Worm (Caenorhabditis elegans) whole organism, L2 larva: ENCODE results near the gene gur-4.

Experiments
- C34F6.9 ChIP-seq: fragments of 150-350 bp; optimal IDR thresholded peaks from 2 replicates; lab custom pipeline; 2014; ENCODE audit warnings: missing biosample characterization, missing genetic modification characterization
- F13H6.1 ChIP-seq: sonication (generic microtip); optimal IDR thresholded peaks from 2 replicates; lab custom pipeline; 2016; ENCODE audit warnings: missing genetic modification characterization, missing compliant biosample characterization
- R02D3.7 ChIP-seq: fragments of 150-350 bp; optimal IDR thresholded peaks from 2 replicates; lab custom pipeline; 2014; ENCODE audit warnings: missing biosample characterization, missing genetic modification characterization
- Y55F3AM.14 ChIP-seq: fragments of 200-800 bp; sonication (Bioruptor generic); optimal IDR thresholded peaks from 2 replicates; lab custom pipeline; 2018; ENCODE audit warnings: mild to moderate bottlenecking, missing genetic modification characterization, missing compliant biosample characterization
- ZK546.5 ChIP-seq: sonication (generic microtip); optimal IDR thresholded peaks from 2 replicates; lab custom pipeline; 2017; ENCODE audit warnings: missing biosample characterization, missing genetic modification characterization
- alr-1 ChIP-seq: fragments of 150-350 bp; optimal IDR thresholded peaks from 2 replicates; lab custom pipeline; 2014; ENCODE audit warnings: missing biosample characterization, missing genetic modification characterization
- aly-2 ChIP-seq: fragments of 150-350 bp; optimal IDR thresholded peaks from 2 replicates; lab custom pipeline; 2014; ENCODE audit warnings: missing biosample characterization, missing genetic modification characterization
- ama-1 ChIP-seq: fragments of 150-350 bp; optimal IDR thresholded peaks from 2 replicates; lab custom pipeline; 2018; ENCODE audit warnings: inconsistent platforms
- blmp-1 ChIP-seq: sonication (generic microtip); optimal IDR thresholded peaks from 2 replicates; lab custom pipeline; 2017; ENCODE audit warnings: missing genetic modification characterization, mild to moderate bottlenecking, missing compliant biosample characterization, antibody characterized with exemption, moderate library complexity; ENCODE audit not compliant: insufficient read depth
- ceh-16 ChIP-seq: fragments of 150-350 bp; optimal IDR thresholded peaks from 2 replicates; lab custom pipeline; 2014; ENCODE audit warnings: missing biosample characterization, missing genetic modification characterization
- ceh-82 ChIP-seq: fragments of 150-350 bp; optimal IDR thresholded peaks from 2 replicates; lab custom pipeline; 2014; ENCODE audit warnings: missing biosample characterization, missing genetic modification characterization
- crh-2 ChIP-seq: sonication (generic microtip); optimal IDR thresholded peaks from 2 replicates; lab custom pipeline; 2017; ENCODE audit warnings: missing biosample characterization, missing genetic modification characterization
- dmd-4 ChIP-seq: sonication (generic microtip); optimal IDR thresholded peaks from 2 replicates; lab custom pipeline; 2017; ENCODE audit warnings: missing biosample characterization, missing genetic modification characterization
- egl-27 ChIP-seq: sonication (generic microtip); optimal IDR thresholded peaks from 3 replicates; lab custom pipeline; 2017; ENCODE audit warnings: missing biosample characterization, missing genetic modification reagents, missing genetic modification characterization
- elt-1 ChIP-seq: fragments of 150-350 bp; optimal IDR thresholded peaks from 2 replicates; lab custom pipeline; 2014; ENCODE audit warnings: missing biosample characterization, missing genetic modification characterization
- elt-3 ChIP-seq: sonication (generic microtip); optimal IDR thresholded peaks from 2 replicates; lab custom pipeline; 2017; ENCODE audit warnings: missing biosample characterization, missing genetic modification characterization
- fos-1 ChIP-seq: fragments of 150-350 bp; optimal IDR thresholded peaks from 2 replicates; lab custom pipeline; 2014; ENCODE audit warnings: missing biosample characterization, missing genetic modification characterization
- gmeb-1 ChIP-seq: fragments of 150-350 bp; optimal IDR thresholded peaks from 2 replicates; lab custom pipeline; 2014; ENCODE audit warnings: missing biosample characterization, missing genetic modification characterization
- lin-11 ChIP-seq: fragments of 150-350 bp; sonication (generic microtip); optimal IDR thresholded peaks from 2 replicates; lab custom pipeline; 2014; ENCODE audit warnings: missing biosample characterization, missing genetic modification characterization, inconsistent platforms, mixed read lengths
- lin-13 ChIP-seq: fragments of 150-350 bp; optimal IDR thresholded peaks from 2 replicates; lab custom pipeline; 2014; ENCODE audit warnings: missing biosample characterization, missing genetic modification reagents, missing genetic modification characterization
- lin-39 ChIP-seq: fragments of 150-350 bp; optimal IDR thresholded peaks from 2 replicates; lab custom pipeline; 2014; ENCODE audit warnings: missing biosample characterization, missing genetic modification reagents, missing genetic modification characterization
- lsy-2 ChIP-seq, 2 experiments: fragments of 150-350 bp in 1 of 2; sonication (generic microtip) in 1 of 2; optimal IDR thresholded peaks; 2 replicates each; lab custom pipeline; 2014 to 2017; ENCODE audit warnings: missing biosample characterization in 2 of 2, missing genetic modification characterization in 2 of 2
- mab-5 ChIP-seq: fragments of 150-350 bp; optimal IDR thresholded peaks from 2 replicates; lab custom pipeline; 2014; ENCODE audit warnings: missing biosample characterization, missing genetic modification characterization
- mbf-1 ChIP-seq: sonication (generic microtip); optimal IDR thresholded peaks from 2 replicates; lab custom pipeline; 2017; ENCODE audit warnings: missing biosample characterization, missing genetic modification characterization
- mdl-1 ChIP-seq, 2 experiments: fragments of 150-350 bp in 1 of 2; sonication (generic microtip) in 1 of 2; optimal IDR thresholded peaks; 2 replicates each; lab custom pipeline; 2017; ENCODE audit warnings: missing biosample characterization in 2 of 2, missing genetic modification characterization in 2 of 2
- nhr-10 ChIP-seq: sonication (generic microtip); optimal IDR thresholded peaks from 2 replicates; lab custom pipeline; 2017; ENCODE audit warnings: missing biosample characterization, missing genetic modification characterization
- nhr-11 ChIP-seq: fragments of 150-350 bp; optimal IDR thresholded peaks from 2 replicates; lab custom pipeline; 2014; ENCODE audit warnings: missing biosample characterization, missing genetic modification characterization
- nhr-12 ChIP-seq: fragments of 150-350 bp; optimal IDR thresholded peaks from 2 replicates; lab custom pipeline; 2014; ENCODE audit warnings: missing biosample characterization, missing genetic modification characterization
- nhr-129 ChIP-seq: fragments of 150-350 bp; optimal IDR thresholded peaks from 2 replicates; lab custom pipeline; 2014; ENCODE audit warnings: missing biosample characterization, missing genetic modification characterization
- nhr-21 ChIP-seq: fragments of 150-350 bp; optimal IDR thresholded peaks from 2 replicates; lab custom pipeline; 2014; ENCODE audit warnings: missing biosample characterization, missing genetic modification characterization
- nhr-23 ChIP-seq: fragments of 150-350 bp; optimal IDR thresholded peaks from 2 replicates; lab custom pipeline; 2014; ENCODE audit warnings: missing biosample characterization, missing genetic modification reagents, missing genetic modification characterization
- nhr-237 ChIP-seq: fragments of 150-350 bp; optimal IDR thresholded peaks from 2 replicates; lab custom pipeline; 2014; ENCODE audit warnings: missing biosample characterization, missing genetic modification characterization
- nhr-25 ChIP-seq: fragments of 150-350 bp; sonication (generic microtip); optimal IDR thresholded peaks from 3 replicates; lab custom pipeline; 2014; ENCODE audit warnings: missing biosample characterization, missing genetic modification characterization
- nhr-6 ChIP-seq: fragments of 150-350 bp; optimal IDR thresholded peaks from 2 replicates; lab custom pipeline; 2014; ENCODE audit warnings: missing biosample characterization, missing genetic modification characterization
- nhr-77 ChIP-seq: fragments of 150-350 bp; optimal IDR thresholded peaks from 2 replicates; lab custom pipeline; 2014; ENCODE audit warnings: missing biosample characterization, missing genetic modification characterization
- peb-1 ChIP-seq: fragments of 150-350 bp; optimal IDR thresholded peaks from 2 replicates; lab custom pipeline; 2014; ENCODE audit warnings: missing biosample characterization, missing genetic modification characterization
- sem-4 ChIP-seq: fragments of 150-350 bp; optimal IDR thresholded peaks from 2 replicates; lab custom pipeline; 2014; ENCODE audit warnings: missing biosample characterization, missing genetic modification reagents, missing genetic modification characterization
- skn-1 ChIP-seq: sonication (generic microtip); optimal IDR thresholded peaks from 2 replicates; lab custom pipeline; 2017; ENCODE audit warnings: missing biosample characterization, missing genetic modification characterization
- sma-3 ChIP-seq: sonication (generic microtip); optimal IDR thresholded peaks from 2 replicates; lab custom pipeline; 2016; ENCODE audit warnings: missing genetic modification reagents, missing genetic modification characterization, missing compliant biosample characterization
- sma-9 ChIP-seq, 2 experiments: fragments of 150-350 bp in 1 of 2; sonication (generic microtip) in 1 of 2; optimal IDR thresholded peaks; 2 replicates each; lab custom pipeline; 2014 to 2016; ENCODE audit warnings: missing genetic modification characterization in 2 of 2, mild to moderate bottlenecking in 1 of 2, missing biosample characterization in 1 of 2, missing compliant biosample characterization in 1 of 2, missing genetic modification reagents in 1 of 2, moderate library complexity in 1 of 2
- snpc-4 ChIP-seq: fragments of 150-350 bp; optimal IDR thresholded peaks from 2 replicates; lab custom pipeline; 2014; ENCODE audit warnings: missing biosample characterization, missing genetic modification characterization
- unc-39 ChIP-seq: fragments of 150-350 bp; optimal IDR thresholded peaks from 2 replicates; lab custom pipeline; 2014; ENCODE audit warnings: missing biosample characterization, missing genetic modification characterization
- unc-55 ChIP-seq: fragments of 150-350 bp; sonication (generic microtip); optimal IDR thresholded peaks from 3 replicates; lab custom pipeline; 2014; ENCODE audit warnings: missing biosample characterization, missing genetic modification reagents, missing genetic modification characterization
- unc-62 ChIP-seq: fragments of 150-350 bp; optimal IDR thresholded peaks from 2 replicates; lab custom pipeline; 2014; ENCODE audit warnings: missing biosample characterization, missing genetic modification reagents, missing genetic modification characterization
- zag-1 ChIP-seq: fragments of 150-350 bp; optimal IDR thresholded peaks from 2 replicates; lab custom pipeline; 2014; ENCODE audit warnings: missing biosample characterization, missing genetic modification characterization
- ztf-1 ChIP-seq: fragments of 200-800 bp; sonication (Bioruptor generic); conservative IDR thresholded peaks from 2 replicates; pipeline ENCODE4 v1.3.6; 2022; ENCODE audit warnings: missing genetic modification characterization, missing compliant biosample characterization
- ztf-11 ChIP-seq: sonication (generic microtip); optimal IDR thresholded peaks from 2 replicates; lab custom pipeline; 2017; ENCODE audit warnings: missing biosample characterization, missing genetic modification characterization
- ztf-4 ChIP-seq: fragments of 150-350 bp; optimal IDR thresholded peaks from 2 replicates; lab custom pipeline; 2014; ENCODE audit warnings: missing biosample characterization, missing genetic modification characterization

Gene gur-4

ce11 chrII:14150031-14150430 lies 45.5 kb downstream of the gur-4 start, which contains the start of gene W03H9.1:
TSS of gene W03H9.1 (minus strand) at chrII:14150131.
- TF ChIP-seq dmd-4 (tag; lab: Kevin White, UChicago) (no peak), unc-55 (no peak), nhr-77 (tag; lab: Kevin White, UChicago) (no peak), R02D3.7 (tag; lab: Kevin White, UChicago) (no peak), nhr-10 (tag; lab: Kevin White, UChicago) (no peak), C34F6.9 (no peak), lsy-2 (tag; optimal IDR thresholded peaks at IDR 0.05; lab: Kevin White, UChicago) (no peak), mab-5 (tag; lab: Kevin White, UChicago) (no peak), crh-2 (tag; lab: Kevin White, UChicago) (no peak), elt-1 (no peak), nhr-25 (tag; lab: Kevin White, UChicago) (no peak)

- TF ChIP-seq gmeb-1 (tag; lab: Kevin White, UChicago) (no peak), aly-2 (tag; lab: Kevin White, UChicago) (no peak), unc-39 (tag; lab: Kevin White, UChicago) (no peak), nhr-21 (no peak), ceh-16 (tag; lab: Kevin White, UChicago) (no peak), nhr-237 (tag; lab: Kevin White, UChicago) (no peak)
These were observed 47.7 kb downstream of the gur-4 start for ce11 chrII:14152274-14152673.

ce11 chrII:14154357-14154756 lies 49.8 kb downstream of the gur-4 start, which contains the start of gene Y48B6A.1:
TSS of gene Y48B6A.1 (minus strand) at chrII:14154373.
- TF ChIP-seq dmd-4 (tag; lab: Kevin White, UChicago) (no peak), alr-1 (tag; lab: Kevin White, UChicago) (no peak), egl-27 (peak; percentile 66), crh-2 (tag; lab: Kevin White, UChicago) (peak; percentile 97), nhr-21 (peak; percentile 90), ztf-4 (tag; lab: Kevin White, UChicago) (peak; percentile 71), F13H6.1 (tag; lab: Kevin White, UChicago) (peak; percentile 87), zag-1 (tag; lab: Kevin White, UChicago) (peak; percentile 77), mbf-1 (no peak), ztf-11 (tag; lab: Kevin White, UChicago) (peak; percentile 8), sem-4 (tag; lab: Kevin White, UChicago) (peak; percentile 79), lsy-2 (tag; optimal IDR thresholded peaks at IDR 0.05; lab: Kevin White, UChicago) (peak; percentile 94 to 99), lin-13 (peak; percentile 96), unc-39 (tag; lab: Kevin White, UChicago) (no peak), lin-39 (tag; lab: Kevin White, UChicago) (no peak), blmp-1 (tag; lab: Kevin White, UChicago) (peak; percentile 87), elt-1 (no peak), lin-11 (tag; lab: Kevin White, UChicago) (peak; percentile 90), fos-1 (tag; lab: Kevin White, UChicago) (peak; percentile 95), skn-1 (tag; lab: Kevin White, UChicago) (peak; percentile 42), mdl-1 (tag; optimal IDR thresholded peaks at IDR 0.05; lab: Kevin White, UChicago) (peak; percentile 14 to 26), C34F6.9 (peak; percentile 99), elt-3 (tag; lab: Kevin White, UChicago) (no peak), nhr-25 (tag; lab: Kevin White, UChicago) (peak; percentile 93), nhr-237 (tag; lab: Kevin White, UChicago) (peak; percentile 18), unc-55 (peak; percentile 99), nhr-6 (peak; percentile 84), nhr-23 (tag; lab: Kevin White, UChicago) (no peak), ZK546.5 (peak; percentile 56), nhr-12 (no peak), nhr-77 (tag; lab: Kevin White, UChicago) (peak; percentile 87), Y55F3AM.14 (GFP tag; lab: Kevin White, UChicago) (peak; percentile 31), nhr-129 (peak; percentile 93), aly-2 (tag; lab: Kevin White, UChicago) (no peak), peb-1 (tag; lab: Kevin White, UChicago) (no peak), mab-5 (tag; lab: Kevin White, UChicago) (peak; percentile 82), ceh-82 (peak; percentile 37), sma-3 (peak; percentile 93), ama-1 (lab: Kevin White, UChicago) (no peak), snpc-4 (tag; lab: Kevin White, UChicago) (peak; percentile 91), sma-9 (GFP tag; optimal IDR thresholded peaks at IDR 0.05; lab: Kevin White, UChicago) (peak; percentile 92), sma-9 (tag; optimal IDR thresholded peaks at IDR 0.05; lab: Kevin White, UChicago) (no peak), nhr-10 (tag; lab: Kevin White, UChicago) (peak; percentile 21), gmeb-1 (tag; lab: Kevin White, UChicago) (peak; percentile 91), R02D3.7 (tag; lab: Kevin White, UChicago) (peak; percentile 12), ztf-1 (GFP tag; lab: Robert Waterston, UW) (no peak), ceh-16 (tag; lab: Kevin White, UChicago) (peak; percentile 84), nhr-11 (tag; lab: Kevin White, UChicago) (no peak), unc-62 (no peak)
